Worm (Caenorhabditis elegans): ENCODE measurements around the gene slc-36.1.

DNA sequence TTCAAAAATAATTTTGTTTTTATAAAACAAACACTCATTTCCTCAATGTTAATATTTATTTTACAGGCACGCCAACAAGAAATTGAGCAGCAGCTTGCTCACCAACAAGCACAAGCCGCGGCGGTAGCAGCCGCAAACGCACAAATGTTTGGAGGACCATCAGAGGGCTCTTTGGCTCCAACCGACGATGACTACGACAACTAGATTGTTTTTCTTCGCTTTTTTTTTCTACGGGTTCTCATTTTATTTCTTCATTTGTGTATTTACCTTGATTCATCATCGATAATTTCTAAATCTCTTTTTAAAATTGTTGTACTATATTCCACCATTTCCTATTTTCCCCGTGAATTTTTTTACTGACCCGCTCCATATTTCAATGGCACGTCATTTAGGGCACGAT is 35.8 kb downstream of the slc-36.1 start, which contains the start of gene ife-1:
- no peak for TF ChIP-seq him-1 (tag; optimal IDR thresholded peaks at IDR 0.05)
- TF ChIP-seq W03F9.2 (tag; optimal IDR thresholded peaks at IDR 0.05) = no peak

Data from whole organism, L4/young adult.